Fruit fly (Drosophila melanogaster): ENCODE measurements around the gene dsf.
A peak's percentile ranks its signal among the peaks of the same experiment; 100 is the strongest.

dm6 chr2L:5876474-5877067 is 49.2 kb upstream of the dsf start:
- peak; percentile 49 for TF ChIP-seq CG5204 (GFP tag; optimal IDR thresholded peaks at IDR 0.05)
- TF ChIP-seq cic (GFP tag; optimal IDR thresholded peaks at IDR 0.05) = peak; percentile 72
- TF ChIP-seq Mnt (GFP tag; optimal IDR thresholded peaks at IDR 0.05) = peak; percentile 50
- peak; percentile 28 for TF ChIP-seq pad (GFP tag; optimal IDR thresholded peaks at IDR 0.05)
- TF ChIP-seq CG7101 (tag; optimal IDR thresholded peaks at IDR 0.05) = peak; percentile 81
- no peak for TF ChIP-seq cnc (optimal IDR thresholded peaks at IDR 0.05)
- peak; percentile 43 for TF ChIP-seq Hr96 (GFP tag; optimal IDR thresholded peaks at IDR 0.05)
- TF ChIP-seq kay (GFP tag; ENCODE audit: borderline replicate concordance) = peak; percentile 70
- no peak for TF ChIP-seq bab1 (GFP tag; optimal IDR thresholded peaks at IDR 0.05)
- TF ChIP-seq CG14711 (tag; optimal IDR thresholded peaks at IDR 0.05) = peak; percentile 72
- peak; percentile 41 for TF ChIP-seq CG1620 (GFP tag; optimal IDR thresholded peaks at IDR 0.05)
- peak; percentile 72 for TF ChIP-seq Crg-1 (GFP tag; optimal IDR thresholded peaks at IDR 0.05)
- TF ChIP-seq CG7045 (GFP tag; optimal IDR thresholded peaks at IDR 0.05) = peak; percentile 90
- peak; percentile 54 for TF ChIP-seq CG12768 (GFP tag; optimal IDR thresholded peaks at IDR 0.05)

Data from whole organism, adult.